Fruit fly (Drosophila melanogaster): ENCODE results near the gene Grx3.

Gene Grx3

DNA sequence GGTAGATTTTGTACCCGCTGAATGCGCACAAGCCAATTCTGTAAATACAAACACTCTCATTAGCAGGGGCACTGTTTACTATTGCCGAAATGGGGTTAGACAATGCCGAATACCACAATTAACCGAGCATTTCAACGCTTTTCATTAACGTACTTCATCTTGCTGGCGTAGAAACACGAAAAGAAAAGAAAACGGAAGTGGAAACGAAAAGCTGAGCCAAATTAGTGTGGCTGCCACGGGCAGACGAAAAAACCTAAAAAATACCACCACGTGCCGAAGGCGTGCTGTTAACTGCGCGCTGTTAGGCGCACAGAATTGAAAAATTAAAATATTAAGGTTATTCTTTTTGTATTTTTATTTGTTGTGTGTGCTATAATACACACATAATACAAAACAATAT, 28.7 kb downstream of the Grx3 start, which contains the start of gene RpL24 (continued):
- TF ChIP-seq CG31224 (GFP tag; IDR thresholded peaks at IDR 0.05): peak; percentile 76
- no peak for TF ChIP-seq CG4404 (GFP tag; IDR thresholded peaks at IDR 0.05)
- peak; percentile 96 for TF ChIP-seq CG17568 (GFP tag; optimal IDR thresholded peaks at IDR 0.05)
- peak; percentile 73 for TF ChIP-seq twi (tag; optimal IDR thresholded peaks at IDR 0.05)
- peak; percentile 85 for TF ChIP-seq CHES-1-like (GFP tag; optimal IDR thresholded peaks at IDR 0.05)
- peak; percentile 93 for TF ChIP-seq Side (GFP tag; optimal IDR thresholded peaks at IDR 0.05)
- peak; percentile 82 for TF ChIP-seq H2.0 (GFP tag; IDR thresholded peaks at IDR 0.05)
- no peak for TF ChIP-seq CG8765 (GFP tag; IDR thresholded peaks at IDR 0.05)
- TF ChIP-seq lbe (GFP tag; optimal IDR thresholded peaks at IDR 0.05): peak; percentile 92
- TF ChIP-seq CG1024 (GFP tag; IDR thresholded peaks at IDR 0.05): peak; percentile 77
- TF ChIP-seq Taf1 (GFP tag; IDR thresholded peaks at IDR 0.05): peak; percentile 53; the same call in 1 of the 2 replicates
- peak; percentile 75 for TF ChIP-seq CG13424 (tag; optimal IDR thresholded peaks at IDR 0.05)
- TF ChIP-seq sd (tag; optimal IDR thresholded peaks at IDR 0.05): no peak
- TF ChIP-seq CG10654 (GFP tag; optimal IDR thresholded peaks at IDR 0.05): peak; percentile 88
- TF ChIP-seq CG34422 (GFP tag; IDR thresholded peaks at IDR 0.05): peak; percentile 90; the same call in 2 of the 3 replicates
- peak; percentile 90 for TF ChIP-seq maf-S (GFP tag; optimal IDR thresholded peaks at IDR 0.05)
- peak; percentile 81 for TF ChIP-seq ttk (GFP tag; IDR thresholded peaks at IDR 0.05)
- peak; percentile 94 for TF ChIP-seq CG32532 (GFP tag; IDR thresholded peaks at IDR 0.05)
- peak; percentile 83 for TF ChIP-seq Fer2 (tag; optimal IDR thresholded peaks at IDR 0.05)
- peak; percentile 69 for TF ChIP-seq zfh2 (GFP tag; optimal IDR thresholded peaks at IDR 0.05)
- peak; percentile 88 for TF ChIP-seq CG9876 (GFP tag; optimal IDR thresholded peaks at IDR 0.05)
- peak; percentile 94 for TF ChIP-seq gro (GFP tag; optimal IDR thresholded peaks at IDR 0.05)
- peak; percentile 77 for TF ChIP-seq CG11696 (GFP tag; IDR thresholded peaks at IDR 0.05)
- peak; percentile 96 for TF ChIP-seq CG10543 (GFP tag; optimal IDR thresholded peaks at IDR 0.05)
- no peak for TF ChIP-seq sna (GFP tag; IDR thresholded peaks at IDR 0.05; ENCODE audit: partially characterized antibody)
- no peak for TF ChIP-seq CkIIα-i1 (GFP tag; IDR thresholded peaks at IDR 0.05)
- TF ChIP-seq sug (tag; optimal IDR thresholded peaks at IDR 0.05): peak; percentile 87
- TF ChIP-seq HLH54F (GFP tag; optimal IDR thresholded peaks at IDR 0.05): peak; percentile 83
- peak; percentile 83 for TF ChIP-seq wdn (GFP tag; IDR thresholded peaks at IDR 0.05)
- TF ChIP-seq CG4854 (GFP tag; optimal IDR thresholded peaks at IDR 0.05): peak; percentile 94
- peak; percentile 84 for TF ChIP-seq chn (GFP tag; optimal IDR thresholded peaks at IDR 0.05)
- peak; percentile 87 for TF ChIP-seq CG10274 (GFP tag; optimal IDR thresholded peaks at IDR 0.05)
- TF ChIP-seq bigmax (GFP tag; optimal IDR thresholded peaks at IDR 0.05): peak; percentile 77
- no peak; the same call in 1 of the 2 replicates for TF ChIP-seq sisA (GFP tag; IDR thresholded peaks at IDR 0.05)
- TF ChIP-seq CG10565 (GFP tag; optimal IDR thresholded peaks at IDR 0.05): peak; percentile 70
- peak; percentile 82 for TF ChIP-seq CG15269 (tag; optimal IDR thresholded peaks at IDR 0.05)
- TF ChIP-seq MTF-1 (GFP tag; optimal IDR thresholded peaks at IDR 0.05; ENCODE audit: borderline replicate concordance): peak; percentile 97
- peak; percentile 98 for TF ChIP-seq wek (GFP tag; optimal IDR thresholded peaks at IDR 0.05)
- TF ChIP-seq CG8478 (optimal IDR thresholded peaks at IDR 0.05): no peak
- no peak for TF ChIP-seq amos (GFP tag; IDR thresholded peaks at IDR 0.05; ENCODE audit: partially characterized antibody)
- TF ChIP-seq HmgZ (tag; optimal IDR thresholded peaks at IDR 0.05): peak; percentile 90
- peak; percentile 88 for TF ChIP-seq gsb-n (tag; optimal IDR thresholded peaks at IDR 0.05)
- TF ChIP-seq disco-r (GFP tag; optimal IDR thresholded peaks at IDR 0.05): peak; percentile 89
- peak; percentile 71; the same call in 1 of the 2 replicates for TF ChIP-seq toy (GFP tag; IDR thresholded peaks at IDR 0.05)
- peak; percentile 85 for TF ChIP-seq CG16779 (GFP tag; IDR thresholded peaks at IDR 0.05)
- no peak for TF ChIP-seq Dfd (GFP tag; optimal IDR thresholded peaks at IDR 0.05)
- TF ChIP-seq CG17385 (GFP tag; optimal IDR thresholded peaks at IDR 0.05): peak; percentile 91
- peak; percentile 95 for TF ChIP-seq otp (GFP tag; IDR thresholded peaks at IDR 0.05)
- TF ChIP-seq fd102C (GFP tag; optimal IDR thresholded peaks at IDR 0.05): peak; percentile 93
- TF ChIP-seq ab (GFP tag; optimal IDR thresholded peaks at IDR 0.05): peak; percentile 40
- TF ChIP-seq en (GFP tag; optimal IDR thresholded peaks at IDR 0.05): peak; percentile 94
- TF ChIP-seq tio (GFP tag; optimal IDR thresholded peaks at IDR 0.05): no peak
